Fruit fly (Drosophila melanogaster) whole organism, pupa: ENCODE measurements around the gene BBIP1.

Experiments used
- CG12605 ChIP-seq: fragments of 200-800 bp; sonication (Bioruptor generic); IDR thresholded peaks from 2 replicates; pipeline ENCODE4 v1.3.6; 2022; ENCODE audit warnings: missing biosample characterization, missing genetic modification characterization
- CG14655 ChIP-seq: fragments of 200-800 bp; sonication (Bioruptor generic); optimal IDR thresholded peaks from 3 replicates; lab custom pipeline; 2017; ENCODE audit warnings: mild to moderate bottlenecking, missing biosample characterization, missing genetic modification reagents, missing genetic modification characterization
- CG15710 ChIP-seq: fragments of 200-800 bp; sonication (Bioruptor generic); optimal IDR thresholded peaks from 2 replicates; lab custom pipeline; 2018; ENCODE audit warnings: missing biosample characterization, mild to moderate bottlenecking, missing genetic modification characterization, moderate library complexity
- CG17806 ChIP-seq: fragments of 200-800 bp; sonication (Bioruptor generic); optimal IDR thresholded peaks from 2 replicates; lab custom pipeline; 2018; ENCODE audit warnings: missing biosample characterization, mild to moderate bottlenecking, missing genetic modification characterization, moderate library complexity
- CG8301 ChIP-seq: fragments of 200-800 bp; sonication (Bioruptor generic); optimal IDR thresholded peaks from 2 replicates; lab custom pipeline; 2018; ENCODE audit warnings: missing biosample characterization, mild to moderate bottlenecking, missing genetic modification characterization
- CG9948 ChIP-seq: fragments of 200-800 bp; sonication (Bioruptor generic); optimal IDR thresholded peaks from 2 replicates; lab custom pipeline; 2018; ENCODE audit warnings: missing biosample characterization, mild to moderate bottlenecking, missing genetic modification characterization, moderate library complexity
- EcR ChIP-seq: fragments of 200-800 bp; sonication (Bioruptor generic); optimal IDR thresholded peaks from 3 replicates; lab custom pipeline; 2019; ENCODE audit warnings: missing biosample characterization, missing genetic modification characterization, mild to moderate bottlenecking, moderate library complexity, missing genetic modification reagents
- Ets98B ChIP-seq: fragments of 200-800 bp; sonication (Bioruptor generic); IDR thresholded peaks from 2 replicates; pipeline ENCODE4 v1.3.6; 2022; ENCODE audit warnings: missing biosample characterization, missing genetic modification characterization
- Pif1A ChIP-seq: fragments of 200-800 bp; sonication (Bioruptor generic); optimal IDR thresholded peaks from 3 replicates; lab custom pipeline; 2016; ENCODE audit warnings: missing biosample characterization, missing genetic modification characterization
- Snoo ChIP-seq: fragments of 200-800 bp; sonication (Bioruptor generic); optimal IDR thresholded peaks from 3 replicates; lab custom pipeline; 2017; ENCODE audit warnings: missing biosample characterization, mild to moderate bottlenecking, missing genetic modification characterization, inconsistent platforms
- fd96Ca ChIP-seq: fragments of 200-800 bp; sonication (Bioruptor generic); IDR thresholded peaks from 3 replicates; pipeline ENCODE4 v1.3.6; 2022; ENCODE audit warnings: missing biosample characterization, missing genetic modification characterization

DNA sequence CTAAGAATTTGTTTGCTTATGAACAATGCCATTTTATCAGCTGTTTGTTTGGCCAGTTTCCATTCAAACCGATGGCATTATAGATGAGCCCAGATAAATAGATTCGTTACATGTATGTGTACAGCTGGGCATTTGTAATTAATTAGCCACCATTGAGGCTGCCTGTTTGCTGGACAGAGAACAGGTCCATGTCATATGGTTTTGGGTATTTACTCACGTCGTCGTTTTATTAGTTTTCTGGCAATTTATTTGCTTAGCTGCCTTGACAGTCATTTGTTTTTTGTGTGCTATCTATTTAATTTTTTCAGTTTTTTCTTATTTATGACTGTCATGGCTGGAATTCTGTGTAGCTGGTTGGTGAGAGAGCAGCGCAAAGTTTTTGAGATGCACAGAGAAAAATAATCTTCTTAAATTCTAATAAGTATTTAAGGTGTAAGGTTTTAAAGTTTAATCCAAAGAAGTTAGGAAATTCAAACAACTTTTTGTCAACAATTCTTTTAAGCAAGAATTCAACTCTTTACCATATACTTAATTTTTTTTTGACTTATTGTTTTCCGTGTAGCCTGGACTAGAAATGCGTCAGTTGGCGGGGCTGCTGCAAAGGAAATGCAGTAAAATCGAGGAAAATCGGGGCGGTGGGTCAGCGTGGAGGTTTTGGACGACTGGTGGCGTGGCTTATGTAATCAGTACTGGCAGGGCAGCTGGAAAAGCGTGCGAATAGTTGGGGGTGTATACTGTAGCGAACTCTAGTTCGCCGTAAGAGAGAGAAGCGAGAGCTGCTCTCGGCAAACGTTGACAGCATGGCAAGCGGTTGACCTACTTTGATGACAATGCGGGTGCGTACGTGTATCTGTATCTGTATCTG lies 30.6 kb downstream of the BBIP1 start:
- TF ChIP-seq CG15710 (tag; lab: Kevin White, UChicago) = peak; percentile 35
- TF ChIP-seq EcR (GFP tag; lab: Kevin White, UChicago) = no peak
- TF ChIP-seq CG12605 (GFP tag; lab: Robert Waterston, UW) = peak; percentile 49; the same call in 1 of the 2 replicates
- peak; percentile 57 for TF ChIP-seq CG17806 (tag; lab: Kevin White, UChicago)
- TF ChIP-seq CG9948 (tag; lab: Kevin White, UChicago) = peak; percentile 51
- peak; percentile 77 for TF ChIP-seq CG8301 (tag; lab: Kevin White, UChicago)
- TF ChIP-seq Pif1A = peak; percentile 56
- TF ChIP-seq CG14655 = peak; percentile 60
- TF ChIP-seq Snoo (tag; lab: Kevin White, UChicago) = no peak
- peak; percentile 89 for TF ChIP-seq Ets98B (GFP tag; lab: Robert Waterston, UW)
- peak; percentile 63; the same call in 2 of the 3 replicates for TF ChIP-seq fd96Ca (GFP tag; lab: Robert Waterston, UW)
